Worm (Caenorhabditis elegans) whole organism, L1 larva: ENCODE results near the gene lsm-1.

Source experiments
- ceh-88 ChIP-seq: fragments of 200-800 bp; sonication (Bioruptor generic); IDR thresholded peaks from 2 replicates; pipeline ENCODE4 v1.3.6; 2022; ENCODE audit warnings: missing genetic modification characterization, missing compliant biosample characterization
- efl-1 ChIP-seq, 4 experiments: fragments of 150-350 bp; optimal IDR thresholded peaks in 3 of 4; peaks in 1 of 4; 1 replicate in 1 of 4; 2 replicates in 3 of 4; lab custom pipeline; 2014; ENCODE audit warnings: missing biosample characterization in 2 of 4, missing genetic modification characterization in 2 of 4, missing genetic modification reagents in 2 of 4
- fkh-4 ChIP-seq: sonication (generic microtip); optimal IDR thresholded peaks from 2 replicates; lab custom pipeline; 2016; ENCODE audit warnings: missing compliant biosample characterization, missing genetic modification characterization, borderline replicate concordance
- nhr-11 ChIP-seq: fragments of 150-350 bp; optimal IDR thresholded peaks from 2 replicates; lab custom pipeline; 2014; ENCODE audit warnings: missing biosample characterization, missing genetic modification characterization
- snpc-4 ChIP-seq: fragments of 150-350 bp; optimal IDR thresholded peaks from 2 replicates; lab custom pipeline; 2014; ENCODE audit warnings: missing biosample characterization, missing genetic modification characterization
- tbx-2 ChIP-seq: sonication (generic microtip); optimal IDR thresholded peaks from 2 replicates; lab custom pipeline; 2016; ENCODE audit warnings: missing genetic modification characterization, missing compliant biosample characterization
- unc-62 ChIP-seq: fragments of 150-350 bp; optimal IDR thresholded peaks from 2 replicates; lab custom pipeline; 2014; ENCODE audit warnings: missing biosample characterization, missing genetic modification reagents, missing genetic modification characterization
- vab-15 ChIP-seq: sonication (generic microtip); optimal IDR thresholded peaks from 2 replicates; lab custom pipeline; 2017; ENCODE audit warnings: missing genotype, mild to moderate bottlenecking, missing genetic modification characterization, missing compliant biosample characterization
- zag-1 ChIP-seq: fragments of 150-350 bp; optimal IDR thresholded peaks from 2 replicates; lab custom pipeline; 2014; ENCODE audit warnings: missing biosample characterization, missing genetic modification characterization
- ztf-4 ChIP-seq: fragments of 150-350 bp; optimal IDR thresholded peaks from 2 replicates; lab custom pipeline; 2014; ENCODE audit warnings: missing biosample characterization, missing genetic modification characterization

DNA sequence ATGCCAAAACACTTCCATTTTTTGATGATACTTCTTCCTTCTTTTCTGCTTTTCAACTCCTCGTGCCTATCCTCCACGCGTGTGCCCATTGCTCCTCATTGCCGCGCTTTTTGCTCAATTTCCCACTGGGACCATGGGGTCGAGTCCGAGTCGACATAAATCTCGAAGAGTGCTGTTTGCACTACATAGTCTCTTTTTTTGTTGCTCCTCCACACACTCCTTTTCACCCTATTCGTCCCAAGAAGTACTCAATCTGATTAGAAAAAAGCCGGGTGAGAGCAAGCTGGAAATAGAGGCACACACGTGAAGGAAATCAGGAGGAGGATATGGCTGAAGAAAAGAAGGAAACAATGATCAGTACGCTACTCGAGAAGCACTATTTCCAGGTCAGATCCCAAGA is 15.8 kb downstream of the lsm-1 start, which contains the start of gene arrd-6:
- no peak for TF ChIP-seq ztf-4 (tag; lab: Kevin White, UChicago)
- TF ChIP-seq zag-1 (tag; lab: Kevin White, UChicago) = no peak
- no peak for TF ChIP-seq snpc-4 (tag; lab: Kevin White, UChicago)
- no peak for TF ChIP-seq efl-1 (optimal IDR thresholded peaks at IDR 0.05; lab: Kevin White, UChicago)
- TF ChIP-seq efl-1 (GFP tag; optimal IDR thresholded peaks at IDR 0.05 in 1 of 2; lab: Kevin White, UChicago) = no peak
- TF ChIP-seq nhr-11 = no peak
- no peak for TF ChIP-seq tbx-2 (tag; lab: Kevin White, UChicago)
- no peak for TF ChIP-seq ceh-88 (GFP tag; lab: Robert Waterston, UW)
- no peak for TF ChIP-seq vab-15
- TF ChIP-seq unc-62 (GFP tag; lab: Kevin White, UChicago) = no peak
- no peak for TF ChIP-seq fkh-4 (tag; lab: Kevin White, UChicago)
